Fruit fly (Drosophila melanogaster) whole organism, embryonic: Measurements from ENCODE around the gene Atg5.

Source experiments
- Ada2b ChIP-seq: fragments of 200-800 bp; sonication (Bioruptor generic); IDR thresholded peaks from 2 replicates; pipeline ENCODE4 v1.3.6; 2022; ENCODE audit warnings: missing biosample characterization, missing genetic modification characterization
- Atf6 ChIP-seq: fragments of 200-800 bp; sonication (Bioruptor generic); IDR thresholded peaks from 2 replicates; pipeline ENCODE4 v1.3.6; 2022; ENCODE audit warnings: missing biosample characterization, missing genetic modification characterization
- BEAF-32 ChIP-seq: fragments of 200-800 bp; sonication (Bioruptor generic); optimal IDR thresholded peaks from 3 replicates; lab custom pipeline; 2017; ENCODE audit warnings: missing biosample characterization, missing genetic modification characterization, mild to moderate bottlenecking, moderate library complexity, missing genetic modification reagents
- CG10366 ChIP-seq: fragments of 200-800 bp; sonication (Bioruptor generic); IDR thresholded peaks from 2 replicates; pipeline ENCODE4 v1.3.6; 2022; ENCODE audit warnings: missing biosample characterization, missing genetic modification characterization
- CG11398 ChIP-seq: fragments of 200-800 bp; sonication (Bioruptor generic); optimal IDR thresholded peaks from 2 replicates; lab custom pipeline; 2016; ENCODE audit warnings: missing biosample characterization, missing genetic modification characterization
- CG11456 ChIP-seq: fragments of 200-800 bp; sonication (Bioruptor generic); IDR thresholded peaks from 3 replicates; pipeline ENCODE4 v1.3.6; 2022; ENCODE audit warnings: missing biosample characterization, missing genetic modification characterization
- CG11696 ChIP-seq: fragments of 200-800 bp; sonication (Bioruptor generic); IDR thresholded peaks from 2 replicates; pipeline ENCODE4 v1.3.6; 2022; ENCODE audit warnings: missing biosample characterization, missing genetic modification characterization
- CG15514 ChIP-seq: fragments of 200-800 bp; sonication (Bioruptor generic); optimal IDR thresholded peaks from 3 replicates; lab custom pipeline; 2017; ENCODE audit warnings: missing biosample characterization, missing genetic modification characterization, mild to moderate bottlenecking, moderate library complexity, missing genetic modification reagents
- CG1603 ChIP-seq: fragments of 200-800 bp; sonication (Bioruptor generic); optimal IDR thresholded peaks from 2 replicates; lab custom pipeline; 2019; ENCODE audit warnings: missing biosample characterization, mild to moderate bottlenecking, missing genetic modification characterization, moderate library complexity
- CG18476 ChIP-seq: fragments of 200-800 bp; sonication (Bioruptor generic); optimal IDR thresholded peaks from 2 replicates; lab custom pipeline; 2016; ENCODE audit warnings: missing biosample characterization, mild to moderate bottlenecking, missing genetic modification characterization
- CG18599 ChIP-seq: fragments of 200-800 bp; sonication (Bioruptor generic); optimal IDR thresholded peaks from 3 replicates; lab custom pipeline; 2017; ENCODE audit warnings: missing biosample characterization, missing genetic modification characterization, mild to moderate bottlenecking, moderate library complexity, missing genetic modification reagents
- CG2712 ChIP-seq: fragments of 200-800 bp; optimal IDR thresholded peaks from 3 replicates; lab custom pipeline; 2019; ENCODE audit warnings: missing biosample characterization, mild to moderate bottlenecking, missing genetic modification characterization, moderate library complexity
- CG32767 ChIP-seq: fragments of 200-800 bp; sonication (Bioruptor generic); IDR thresholded peaks from 2 replicates; pipeline ENCODE4 v1.3.6; 2022; ENCODE audit warnings: missing biosample characterization, missing genetic modification characterization
- CG34224 ChIP-seq: fragments of 200-800 bp; sonication (Bioruptor generic); IDR thresholded peaks from 3 replicates; pipeline ENCODE4 v1.3.6; 2022; ENCODE audit warnings: missing biosample characterization, missing genetic modification characterization; ENCODE audit not compliant: partially characterized antibody
- CG34376 ChIP-seq: fragments of 200-800 bp; sonication (Bioruptor generic); optimal IDR thresholded peaks from 2 replicates; lab custom pipeline; 2018; ENCODE audit warnings: missing biosample characterization, mild to moderate bottlenecking, missing genetic modification characterization
- CG4360 ChIP-seq: fragments of 200-800 bp; sonication (Bioruptor generic); IDR thresholded peaks from 2 replicates; pipeline ENCODE4 v1.3.6; 2022; ENCODE audit warnings: missing biosample characterization, missing genetic modification characterization
- CG43689 ChIP-seq: fragments of 200-800 bp; sonication (Bioruptor generic); IDR thresholded peaks from 2 replicates; pipeline ENCODE4 v1.3.6; 2022; ENCODE audit warnings: missing biosample characterization, missing genetic modification characterization
- CG6175 ChIP-seq: fragments of 200-800 bp; sonication (Bioruptor generic); IDR thresholded peaks from 3 replicates; pipeline ENCODE4 v1.3.6; 2022; ENCODE audit warnings: missing biosample characterization, missing genetic modification characterization
- CG6254 ChIP-seq: fragments of 200-800 bp; sonication (Bioruptor generic); optimal IDR thresholded peaks from 3 replicates; lab custom pipeline; 2017; ENCODE audit warnings: mild to moderate bottlenecking, missing biosample characterization, missing genetic modification reagents, missing genetic modification characterization
- CTCF ChIP-seq: fragments of 200-800 bp; sonication (Bioruptor generic); optimal IDR thresholded peaks from 2 replicates; lab custom pipeline; 2017; ENCODE audit warnings: missing biosample characterization, mild to moderate bottlenecking, missing genetic modification characterization, moderate library complexity
- D19A ChIP-seq: fragments of 200-800 bp; optimal IDR thresholded peaks from 3 replicates; lab custom pipeline; 2019; ENCODE audit warnings: missing biosample characterization, mild to moderate bottlenecking, missing genetic modification characterization, moderate library complexity
- Dip3 ChIP-seq: fragments of 200-800 bp; sonication (Bioruptor generic); optimal IDR thresholded peaks from 3 replicates; lab custom pipeline; 2016; ENCODE audit warnings: missing biosample characterization, missing genetic modification characterization
- Doc3 ChIP-seq: fragments of 200-800 bp; sonication (Bioruptor generic); IDR thresholded peaks from 3 replicates; pipeline ENCODE4 v1.3.6; 2022; ENCODE audit warnings: missing biosample characterization, missing genetic modification characterization; ENCODE audit not compliant: partially characterized antibody
- GATAe ChIP-seq: fragments of 200-800 bp; sonication (Bioruptor generic); conservative IDR thresholded peaks from 2 replicates; pipeline ENCODE4 v1.3.6; 2022; ENCODE audit warnings: missing biosample characterization, missing genetic modification characterization
- HLH4C ChIP-seq: fragments of 200-800 bp; sonication (Bioruptor generic); IDR thresholded peaks from 3 replicates; pipeline ENCODE4 v1.3.6; 2022; ENCODE audit warnings: missing biosample characterization, missing genetic modification characterization; ENCODE audit not compliant: partially characterized antibody
- HLHmδ ChIP-seq: fragments of 200-800 bp; sonication (Bioruptor generic); optimal IDR thresholded peaks from 2 replicates; lab custom pipeline; 2018; ENCODE audit warnings: missing biosample characterization, mild to moderate bottlenecking, missing genetic modification characterization, moderate library complexity
- Med ChIP-seq: fragments of 200-800 bp; sonication (Bioruptor generic); peaks from one replicate; lab custom pipeline; 2016; ENCODE audit warnings: missing biosample characterization, missing genetic modification characterization, mild to moderate bottlenecking, inconsistent platforms, moderate library complexity
- Meics ChIP-seq: fragments of 200-800 bp; sonication (Bioruptor generic); optimal IDR thresholded peaks from 2 replicates; lab custom pipeline; 2017; ENCODE audit warnings: missing biosample characterization, mild to moderate bottlenecking, missing genetic modification characterization
- Opbp ChIP-seq: fragments of 200-800 bp; sonication (Bioruptor generic); IDR thresholded peaks from 3 replicates; pipeline ENCODE4 v1.3.6; 2022; ENCODE audit warnings: missing biosample characterization, missing genetic modification characterization; ENCODE audit not compliant: partially characterized antibody
- Sox100B ChIP-seq: fragments of 200-800 bp; sonication (Bioruptor generic); optimal IDR thresholded peaks from 3 replicates; lab custom pipeline; 2018; ENCODE audit warnings: missing biosample characterization, mild to moderate bottlenecking, missing genetic modification characterization
- amos ChIP-seq: fragments of 200-800 bp; sonication (Bioruptor generic); IDR thresholded peaks from 2 replicates; pipeline ENCODE4 v1.3.6; 2022; ENCODE audit warnings: missing biosample characterization, missing genetic modification characterization; ENCODE audit not compliant: partially characterized antibody
- chinmo ChIP-seq: fragments of 200-800 bp; sonication (Bioruptor generic); IDR thresholded peaks from 4 replicates; pipeline ENCODE4 v1.3.6; 2022; ENCODE audit warnings: missing biosample characterization, missing genetic modification characterization; ENCODE audit not compliant: partially characterized antibody
- chm ChIP-seq: fragments of 200-800 bp; sonication (Bioruptor generic); IDR thresholded peaks from 2 replicates; pipeline ENCODE4 v1.3.6; 2022; ENCODE audit warnings: missing biosample characterization, missing genetic modification characterization
- corto ChIP-seq: fragments of 200-800 bp; sonication (Bioruptor generic); optimal IDR thresholded peaks from 2 replicates; lab custom pipeline; 2016; ENCODE audit warnings: missing biosample characterization, mild to moderate bottlenecking, missing genetic modification characterization, moderate library complexity
- kni ChIP-seq: fragments of 200-800 bp; sonication (Bioruptor generic); optimal IDR thresholded peaks from 3 replicates; lab custom pipeline; 2017; ENCODE audit warnings: mild to moderate bottlenecking, missing biosample characterization, missing genetic modification reagents, missing genetic modification characterization
- lola ChIP-seq, 3 experiments: fragments of >200 bp in 2 of 3; fragments of 200-800 bp in 1 of 3; sonication (Bioruptor generic) in 1 of 3; optimal IDR thresholded peaks; 2 replicates each; lab custom pipeline; 2017 to 2019; ENCODE audit warnings: missing biosample characterization in 3 of 3, missing genetic modification characterization in 3 of 3, mild to moderate bottlenecking in 1 of 3, moderate library complexity in 1 of 3
- lov ChIP-seq, 2 experiments: fragments of 200-800 bp in 1 of 2; fragments of >200 bp in 1 of 2; sonication (Bioruptor generic) in 1 of 2; IDR thresholded peaks in 1 of 2; optimal IDR thresholded peaks in 1 of 2; 2 replicates in 1 of 2; 3 replicates in 1 of 2; pipeline versions ENCODE4 v1.3.6 to Lab custom; 2017 to 2022; ENCODE audit warnings: missing biosample characterization in 1 of 2, missing genetic modification characterization in 1 of 2
- p53 ChIP-seq: fragments of 200-800 bp; sonication (Bioruptor generic); optimal IDR thresholded peaks from 2 replicates; lab custom pipeline; 2016; ENCODE audit warnings: missing biosample characterization, missing genetic modification characterization
- pan ChIP-seq, 4 experiments: fragments of >200 bp in 3 of 4; fragments of 200-800 bp in 1 of 4; sonication (Bioruptor generic) in 1 of 4; optimal IDR thresholded peaks in 3 of 4; IDR thresholded peaks in 1 of 4; 2 replicates each; pipeline versions ENCODE4 v1.3.6 to Lab custom; 2017 to 2022; ENCODE audit warnings: missing biosample characterization in 2 of 4, missing genetic modification characterization in 2 of 4, mixed read lengths in 1 of 4
- phol ChIP-seq: fragments of 200-800 bp; sonication (Bioruptor generic); optimal IDR thresholded peaks from 3 replicates; lab custom pipeline; 2018; ENCODE audit warnings: missing biosample characterization, mild to moderate bottlenecking, missing genetic modification characterization, moderate library complexity
- psq ChIP-seq: fragments of 200-800 bp; sonication (Bioruptor generic); optimal IDR thresholded peaks from 2 replicates; lab custom pipeline; 2017; ENCODE audit warnings: missing biosample characterization, missing genetic modification characterization
- rib ChIP-seq: fragments of 200-800 bp; sonication (Bioruptor generic); IDR thresholded peaks from 2 replicates; pipeline ENCODE4 v1.3.6; 2022; ENCODE audit warnings: missing biosample characterization, missing genetic modification characterization
- run ChIP-seq: fragments of 200-800 bp; sonication (Bioruptor generic); optimal IDR thresholded peaks from 3 replicates; lab custom pipeline; 2018; ENCODE audit warnings: missing biosample characterization, mild to moderate bottlenecking, missing genetic modification characterization
- shn ChIP-seq: fragments of 200-800 bp; sonication (Bioruptor generic); optimal IDR thresholded peaks from 3 replicates; lab custom pipeline; 2016; ENCODE audit warnings: missing biosample characterization, missing genetic modification characterization
- sna ChIP-seq: fragments of 200-800 bp; sonication (Bioruptor generic); IDR thresholded peaks from 2 replicates; pipeline ENCODE4 v1.3.6; 2022; ENCODE audit warnings: missing biosample characterization, missing genetic modification characterization; ENCODE audit not compliant: partially characterized antibody
- sug ChIP-seq: fragments of 200-800 bp; optimal IDR thresholded peaks from 2 replicates; lab custom pipeline; 2019; ENCODE audit warnings: missing biosample characterization, mild to moderate bottlenecking, missing genetic modification characterization, moderate library complexity
- tna ChIP-seq: fragments of 200-800 bp; sonication (Bioruptor generic); IDR thresholded peaks from 2 replicates; pipeline ENCODE4 v1.3.6; 2022; ENCODE audit warnings: missing biosample characterization, missing genetic modification characterization; ENCODE audit not compliant: partially characterized antibody
- ttk ChIP-seq: fragments of 200-800 bp; sonication (Bioruptor generic); IDR thresholded peaks from 2 replicates; pipeline ENCODE4 v2.1.2; 2022; ENCODE audit warnings: missing biosample characterization, missing genetic modification characterization

Atg5 gene

DNA sequence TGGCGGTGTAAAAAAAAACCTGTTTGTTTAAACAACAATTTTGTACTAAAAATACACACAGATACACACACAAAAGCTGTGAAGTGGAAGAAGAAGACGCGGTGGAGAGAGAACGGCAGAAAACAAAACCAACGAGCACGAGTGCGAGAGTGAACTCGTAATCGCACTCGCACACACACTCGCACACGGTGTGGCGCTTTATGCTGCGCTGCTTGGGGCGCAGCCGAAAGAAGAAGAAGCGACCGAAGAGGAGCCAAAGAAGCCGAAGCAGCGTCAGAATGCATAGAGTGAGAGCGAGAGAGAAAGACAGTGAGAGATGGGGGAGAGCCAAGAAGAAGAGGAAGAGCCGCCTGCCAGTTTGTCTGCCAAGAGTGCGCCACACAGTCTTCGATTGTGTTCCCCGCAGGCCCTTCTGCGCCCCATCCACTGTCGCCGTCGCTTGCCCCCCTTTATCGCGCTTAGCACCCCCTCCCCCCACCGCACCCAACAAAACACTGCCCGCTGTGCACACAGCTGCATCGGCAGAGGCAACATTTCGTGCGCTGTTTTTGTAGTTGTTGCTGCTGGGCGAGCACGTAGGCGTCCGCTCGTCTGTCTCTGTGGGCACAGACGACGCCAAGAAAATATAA is 22.7 kb downstream of the Atg5 start (continued):
- TF ChIP-seq tna (peak; percentile 47), Meics (GFP tag; lab: Kevin White, UChicago) (no peak), kni (peak; percentile 76), HLH4C (GFP tag; lab: Robert Waterston, UW) (peak; percentile 39; the same call in 1 of the 3 replicates), sna (GFP tag; lab: Robert Waterston, UW) (0 out of 2 replicates have a peak, but pooled peaks have one; percentile 24), Med (GFP tag; lab: Kevin White, UChicago) (peak; percentile 94), chm (GFP tag; lab: Robert Waterston, UW) (no peak), CG11696 (GFP tag; lab: Robert Waterston, UW) (peak; percentile 73), CG10366 (GFP tag; lab: Robert Waterston, UW) (0 out of 2 replicates have a peak, but pooled peaks have one; percentile 6), amos (GFP tag; lab: Robert Waterston, UW) (0 out of 2 replicates have a peak, but pooled peaks have one; percentile 16), CG11398 (no peak), pan (optimal IDR thresholded peaks at IDR 0.05; lab: Kevin White, UChicago) (no peak), pan (GFP tag; optimal IDR thresholded peaks at IDR 0.05 in 1 of 2, IDR thresholded peaks at IDR 0.05 in 1 of 2) (peak in 1 of 2 experiments; percentile 7), CG43689 (GFP tag; lab: Robert Waterston, UW) (no peak), CG6254 (no peak), CG32767 (peak; percentile 89), ttk (GFP tag; lab: Robert Waterston, UW) (peak; percentile 25; the same call in 1 of the 2 replicates), sug (peak; percentile 73), CG34224 (GFP tag; lab: Robert Waterston, UW) (peak; percentile 46; the same call in 2 of the 3 replicates), lov (optimal IDR thresholded peaks at IDR 0.05; lab: Kevin White, UChicago) (no peak), lov (GFP tag; IDR thresholded peaks at IDR 0.05; lab: Robert Waterston, UW) (no peak), HLHmδ (peak; percentile 62), lola (GFP tag; optimal IDR thresholded peaks at IDR 0.05; lab: Kevin White, UChicago) (no peak), Ada2b (0 out of 2 replicates have a peak, but pooled peaks have one; percentile 13), shn (GFP tag; lab: Kevin White, UChicago) (peak; percentile 95), CG11456 (0 out of 3 replicates have a peak, but pooled peaks have one; percentile 51), Opbp (peak; percentile 45; the same call in 1 of the 3 replicates), rib (GFP tag; lab: Robert Waterston, UW) (peak; percentile 31; the same call in 1 of the 2 replicates), CG18599 (GFP tag; lab: Kevin White, UChicago) (peak; percentile 31), chinmo (GFP tag; lab: Robert Waterston, UW) (peak; percentile 97), corto (GFP tag; lab: Kevin White, UChicago) (peak; percentile 10), CG4360 (GFP tag; lab: Robert Waterston, UW) (peak; percentile 64)

DNA sequence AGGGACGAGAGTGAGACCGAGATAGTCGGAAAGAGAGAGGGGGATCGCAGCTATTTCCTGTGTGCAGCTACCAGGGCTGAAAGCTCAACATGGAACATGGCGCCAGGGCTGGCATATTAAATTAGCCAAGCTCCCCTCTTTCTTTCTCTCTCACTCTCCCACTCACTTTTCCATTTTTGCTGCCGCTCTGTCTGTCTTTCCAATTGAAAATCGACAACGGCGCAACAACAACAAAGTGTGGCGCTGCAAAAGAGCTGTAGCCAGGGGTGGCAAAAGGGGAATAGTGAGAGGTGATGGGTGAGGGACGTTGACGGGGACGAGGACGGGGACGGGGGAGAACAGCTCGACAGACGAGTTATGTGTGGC is 23.2 kb downstream of the Atg5 start:
- TF ChIP-seq CG1603 (tag; lab: Kevin White, UChicago), result peak; percentile 41
- TF ChIP-seq CG34376, result no peak
- no peak for TF ChIP-seq CG18476 (GFP tag; lab: Kevin White, UChicago)
- TF ChIP-seq CG6175 (GFP tag; lab: Robert Waterston, UW), result peak; percentile 30; the same call in 1 of the 3 replicates
- TF ChIP-seq CG2712, result peak; percentile 24
- TF ChIP-seq BEAF-32 (GFP tag; lab: Kevin White, UChicago), result no peak
- TF ChIP-seq CTCF (GFP tag; lab: Kevin White, UChicago), result no peak
- no peak for TF ChIP-seq Doc3
- TF ChIP-seq D19A, result peak; percentile 9
- TF ChIP-seq run (tag; lab: Kevin White, UChicago), result no peak
- TF ChIP-seq ttk (GFP tag; lab: Robert Waterston, UW), result 0 out of 2 replicates have a peak, but pooled peaks have one; percentile 14
- TF ChIP-seq Dip3 (GFP tag; lab: Kevin White, UChicago), result no peak
- TF ChIP-seq CG15514 (GFP tag; lab: Kevin White, UChicago), result no peak
- peak; percentile 14 for TF ChIP-seq Sox100B (GFP tag; lab: Kevin White, UChicago)
- TF ChIP-seq p53 (GFP tag; lab: Kevin White, UChicago), result no peak
- TF ChIP-seq GATAe (GFP tag; lab: Robert Waterston, UW), result no peak
- no peak for TF ChIP-seq Atf6 (GFP tag; lab: Robert Waterston, UW)
- TF ChIP-seq psq (GFP tag; lab: Kevin White, UChicago), result no peak
- peak; percentile 65 for TF ChIP-seq phol (tag; lab: Kevin White, UChicago)
